Worm (Caenorhabditis elegans): Measurements from ENCODE around the gene mob-3.

Gene mob-3

DNA sequence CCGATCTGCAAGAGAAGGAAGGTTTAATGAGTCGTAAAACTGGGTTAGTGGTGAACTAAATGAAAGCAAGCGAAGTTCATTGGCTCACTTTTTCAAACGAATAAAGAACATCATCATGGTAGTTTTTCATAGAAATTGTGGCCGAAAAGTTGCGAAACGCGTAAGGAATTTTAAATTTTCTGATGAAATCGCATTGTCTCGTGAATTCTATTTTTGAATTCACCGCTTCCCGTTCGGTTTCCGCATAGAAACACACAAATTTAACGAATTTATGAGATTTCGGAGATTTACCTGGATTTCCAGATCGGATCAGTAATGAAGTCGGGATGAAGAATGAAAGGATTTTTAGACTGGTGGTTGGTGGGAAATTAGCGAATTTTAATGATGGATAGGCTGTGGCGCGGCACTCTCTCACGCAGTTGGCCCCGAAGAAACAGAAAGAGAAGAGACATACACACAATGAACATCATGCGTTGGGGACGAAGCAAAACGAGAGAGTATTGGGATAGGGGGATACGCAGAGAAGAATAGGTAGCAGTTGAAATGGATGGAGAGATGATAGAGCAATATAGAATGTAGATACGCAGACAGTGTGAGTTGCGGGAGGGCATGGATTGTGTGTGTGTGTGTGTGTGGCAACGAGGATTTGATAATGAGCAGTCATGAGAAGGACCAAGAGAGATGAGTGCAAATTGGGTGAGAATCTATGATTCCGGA, 1.8 kb downstream of the mob-3 start (continued):
- TF ChIP-seq fkh-10 (GFP tag; optimal IDR thresholded peaks at IDR 0.05) (no peak), mxl-2 (GFP tag; conservative IDR thresholded peaks at IDR 0.05) (no peak), pqm-1 (tag; optimal IDR thresholded peaks at IDR 0.05) (no peak), nhr-6 (tag; optimal IDR thresholded peaks at IDR 0.05) (no peak), zfp-3 (GFP tag; conservative IDR thresholded peaks at IDR 0.05) (no peak), T26A8.4 (GFP tag; IDR thresholded peaks at IDR 0.05) (0 out of 2 replicates have a peak, but pooled peaks have one; percentile 19), lin-38 (GFP tag; IDR thresholded peaks at IDR 0.05) (no peak), fos-1 (tag; optimal IDR thresholded peaks at IDR 0.05) (no peak), nhr-28 (tag; optimal IDR thresholded peaks at IDR 0.05) (peak; percentile 33), hif-1 (tag; optimal IDR thresholded peaks at IDR 0.05) (peak in 1 of 2 experiments; percentile 27), daf-16 (GFP tag; optimal IDR thresholded peaks at IDR 0.05) (peak in 1 of 2 experiments; percentile 6), daf-16 (tag; optimal IDR thresholded peaks at IDR 0.05) (no peak), hlh-11 (tag; optimal IDR thresholded peaks at IDR 0.05) (peak; percentile 65), snpc-4 (tag; optimal IDR thresholded peaks at IDR 0.05) (no peak), saeg-2 (GFP tag; IDR thresholded peaks at IDR 0.05) (no peak), jun-1 (tag; optimal IDR thresholded peaks at IDR 0.05) (no peak), mdt-29 (GFP tag; IDR thresholded peaks at IDR 0.05) (no peak), R02D3.7 (tag; optimal IDR thresholded peaks at IDR 0.05) (no peak), egl-27 (tag; optimal IDR thresholded peaks at IDR 0.05) (no peak), unc-62 (GFP tag; optimal IDR thresholded peaks at IDR 0.05 in 1 of 2) (peak in 1 of 2 experiments; percentile 82), unc-62 (tag; optimal IDR thresholded peaks at IDR 0.05) (no peak), nhr-11 (tag; optimal IDR thresholded peaks at IDR 0.05) (peak; percentile 67), tra-1 (GFP tag; IDR thresholded peaks at IDR 0.05) (0 out of 2 replicates have a peak, but pooled peaks have one; percentile 40), ama-1 (optimal IDR thresholded peaks at IDR 0.05) (no peak), madf-9 (GFP tag; conservative IDR thresholded peaks at IDR 0.05) (no peak), spr-3 (GFP tag; optimal IDR thresholded peaks at IDR 0.05) (no peak), dmd-9 (GFP tag; IDR thresholded peaks at IDR 0.05) (no peak), lim-7 (GFP tag; IDR thresholded peaks at IDR 0.05) (no peak), egl-43 (GFP tag; IDR thresholded peaks at IDR 0.05) (no peak), ceh-28 (tag; optimal IDR thresholded peaks at IDR 0.05) (no peak), daf-12 (tag; optimal IDR thresholded peaks at IDR 0.05) (no peak), set-16 (GFP tag; IDR thresholded peaks at IDR 0.05) (no peak), daf-19 (GFP tag; conservative IDR thresholded peaks at IDR 0.05) (no peak), mxl-3 (GFP tag; optimal IDR thresholded peaks at IDR 0.05) (peak; percentile 73)

DNA sequence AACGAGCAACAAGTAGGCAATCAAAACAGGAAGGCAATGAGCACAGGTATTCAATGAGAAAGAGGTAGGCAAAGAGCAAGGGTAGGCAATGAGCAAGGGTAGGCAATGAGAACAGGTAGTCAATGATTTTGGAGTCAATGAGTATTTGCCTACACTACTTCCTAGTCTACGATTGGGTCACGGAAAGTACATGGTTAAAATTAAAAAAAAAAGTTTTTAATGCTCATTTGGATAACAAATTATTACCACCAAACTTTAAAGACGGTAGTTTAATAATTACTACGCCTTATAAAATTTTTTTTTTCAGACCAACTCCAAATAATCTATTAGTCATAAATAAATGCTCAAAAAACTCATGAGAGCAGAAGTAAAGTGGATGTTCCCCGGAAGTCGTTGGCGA, 7.0 kb downstream of the mob-3 start, which contains the start of gene ptp-8:
TSS of gene ptp-8 (plus strand) at position 301 of the 400 bp plus-strand sequence.
- no peak for TF ChIP-seq lin-15B (tag; optimal IDR thresholded peaks at IDR 0.05)
- no peak for TF ChIP-seq mes-2 (tag; optimal IDR thresholded peaks at IDR 0.05; ENCODE audit: poor library complexity, severe bottlenecking)
- TF ChIP-seq mdt-29 (GFP tag; IDR thresholded peaks at IDR 0.05) = no peak
- TF ChIP-seq zfp-2 (tag; optimal IDR thresholded peaks at IDR 0.05) = no peak
- TF ChIP-seq ceh-82 (tag; optimal IDR thresholded peaks at IDR 0.05) = no peak
- TF ChIP-seq dve-1 (tag; optimal IDR thresholded peaks at IDR 0.05; ENCODE audit: insufficient read depth) = no peak
- no peak for TF ChIP-seq T26A8.4 (GFP tag; IDR thresholded peaks at IDR 0.05)
- TF ChIP-seq ztf-7 (tag; optimal IDR thresholded peaks at IDR 0.05) = no peak
- TF ChIP-seq egl-27 (tag; optimal IDR thresholded peaks at IDR 0.05) = no peak
